Fruit fly (Drosophila melanogaster): ENCODE results near the gene CG31769.

dm6 chr2L:14136197-14136596 is 25.7 kb upstream of the CG31769 start:
- TF ChIP-seq org-1 (GFP tag; optimal IDR thresholded peaks at IDR 0.05) (no peak), CG10366 (GFP tag; IDR thresholded peaks at IDR 0.05) (no peak), cad (GFP tag; optimal IDR thresholded peaks at IDR 0.05) (no peak), bowl (GFP tag; IDR thresholded peaks at IDR 0.05) (no peak), Mrtf (GFP tag; IDR thresholded peaks at IDR 0.05) (no peak), zf30C (GFP tag; optimal IDR thresholded peaks at IDR 0.05) (no peak), Ssrp (tag; optimal IDR thresholded peaks at IDR 0.05) (no peak), CG15011 (GFP tag; optimal IDR thresholded peaks at IDR 0.05) (no peak), Ets97D (GFP tag; optimal IDR thresholded peaks at IDR 0.05) (no peak), twi (tag; optimal IDR thresholded peaks at IDR 0.05) (no peak), hbn (GFP tag; IDR thresholded peaks at IDR 0.05; ENCODE audit: partially characterized antibody) (no peak), lola (GFP tag; optimal IDR thresholded peaks at IDR 0.05) (no peak), disco-r (GFP tag; optimal IDR thresholded peaks at IDR 0.05) (no peak), NC2β (GFP tag; optimal IDR thresholded peaks at IDR 0.05) (no peak)

Data from whole organism, embryonic.